Worm (Caenorhabditis elegans): ENCODE results near the gene F39F10.4.

DNA sequence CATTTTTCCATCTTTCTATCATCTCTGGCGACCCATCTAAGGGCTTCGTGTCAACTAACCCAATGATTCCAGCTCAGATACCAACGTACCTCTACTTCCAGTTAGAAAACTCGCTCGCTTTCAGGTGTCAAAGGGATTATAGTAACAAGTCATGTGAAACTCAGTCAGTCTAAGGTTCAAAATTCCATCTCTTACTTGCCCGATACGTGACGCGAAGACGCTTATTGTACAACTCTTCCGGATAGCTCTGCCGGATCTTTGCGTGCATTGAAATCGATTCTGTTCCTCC is 26.8 kb upstream of the F39F10.4 start:
- TF ChIP-seq zag-1 (tag; optimal IDR thresholded peaks at IDR 0.05) = no peak
- TF ChIP-seq ctbp-1 (GFP tag; IDR thresholded peaks at IDR 0.05) = no peak
- no peak for TF ChIP-seq nhr-28 (tag; optimal IDR thresholded peaks at IDR 0.05)
- no peak for TF ChIP-seq F49E8.2 (tag; optimal IDR thresholded peaks at IDR 0.05; ENCODE audit: borderline replicate concordance)
- TF ChIP-seq unc-62 (GFP tag; optimal IDR thresholded peaks at IDR 0.05 in 1 of 2) = peak in 1 of 2 experiments; percentile 95
- no peak for TF ChIP-seq unc-62 (tag; optimal IDR thresholded peaks at IDR 0.05)
- no peak for TF ChIP-seq lin-13 (GFP tag; optimal IDR thresholded peaks at IDR 0.05)

Data from whole organism, L4 larva.